Worm (Caenorhabditis elegans): ENCODE measurements around the gene F44E7.5.

DNA sequence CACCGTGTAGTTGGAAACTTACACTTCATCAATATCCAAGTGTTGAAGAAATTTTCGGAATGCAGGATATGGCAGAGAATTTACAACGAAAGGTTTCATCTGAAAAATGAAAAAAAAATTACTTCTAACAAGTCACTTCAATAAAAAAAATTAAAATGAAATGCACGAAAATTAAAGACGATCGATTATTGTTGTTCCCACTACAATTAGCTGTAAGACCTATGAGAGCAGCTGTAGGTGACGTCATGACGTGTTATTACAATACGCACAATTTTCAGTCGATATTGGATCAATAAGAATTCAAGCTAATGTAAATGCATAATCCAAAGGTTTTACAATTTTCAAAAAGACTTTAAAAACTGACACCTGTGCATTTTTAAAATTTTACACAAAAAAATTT lies 20.6 kb downstream of the F44E7.5 start, which contains the start of gene C53A3.1:
- TF ChIP-seq T22C8.4 (GFP tag; IDR thresholded peaks at IDR 0.05) (no peak), ztf-23 (GFP tag; IDR thresholded peaks at IDR 0.05) (no peak), med-1 (GFP tag; optimal IDR thresholded peaks at IDR 0.05; ENCODE audit: insufficient read depth) (no peak), klf-2 (GFP tag; conservative IDR thresholded peaks at IDR 0.05) (no peak), cog-1 (tag; optimal IDR thresholded peaks at IDR 0.05) (no peak), ztf-29 (GFP tag; IDR thresholded peaks at IDR 0.05) (no peak), tab-1 (GFP tag; IDR thresholded peaks at IDR 0.05) (no peak), flt-1 (GFP tag; IDR thresholded peaks at IDR 0.05) (no peak), ref-1 (GFP tag; conservative IDR thresholded peaks at IDR 0.05) (no peak)

Measured in whole organism, midembryonic.